Worm (Caenorhabditis elegans): Measurements from ENCODE around the gene F38A1.8.

- TF ChIP-seq lin-13 (tag; optimal IDR thresholded peaks at IDR 0.05) (no peak), ztf-11 (tag; optimal IDR thresholded peaks at IDR 0.05) (no peak), unc-62 (GFP tag; optimal IDR thresholded peaks at IDR 0.05) (no peak), pha-4 (tag; optimal IDR thresholded peaks at IDR 0.05) (no peak), elt-1 (tag; optimal IDR thresholded peaks at IDR 0.05; ENCODE audit: borderline replicate concordance, insufficient read depth) (no peak), nhr-12 (tag; optimal IDR thresholded peaks at IDR 0.05) (no peak), nhr-28 (tag; optimal IDR thresholded peaks at IDR 0.05) (no peak), lsy-2 (tag; optimal IDR thresholded peaks at IDR 0.05) (no peak), M03D4.4 (tag; optimal IDR thresholded peaks at IDR 0.05) (no peak), mls-2 (tag; optimal IDR thresholded peaks at IDR 0.05) (no peak), mep-1 (tag; optimal IDR thresholded peaks at IDR 0.05) (no peak)
These were observed 29.8 kb downstream of the F38A1.8 start for ce11 chrIV:1209813-1210212.

Measured in whole organism, mixed stage, embryonic.